Worm (Caenorhabditis elegans) whole organism, L4 larva: ENCODE data around the gene nas-15.

ENCODE experiments used
- F10B5.3 ChIP-seq: sonication (generic microtip); optimal IDR thresholded peaks from 2 replicates; lab custom pipeline; 2016; ENCODE audit warnings: mild to moderate bottlenecking, missing genetic modification characterization, missing compliant biosample characterization
- F49E8.2 ChIP-seq: sonication (generic microtip); optimal IDR thresholded peaks from 2 replicates; lab custom pipeline; 2016; ENCODE audit warnings: missing compliant biosample characterization, mild to moderate bottlenecking, missing genetic modification characterization, borderline replicate concordance
- R02D3.7 ChIP-seq: fragments of 150-350 bp; sonication (generic microtip); optimal IDR thresholded peaks from 3 replicates; lab custom pipeline; 2014; ENCODE audit warnings: missing biosample characterization, missing genetic modification characterization
- Y5F2A.4 ChIP-seq: fragments of 200-800 bp; sonication (Bioruptor generic); optimal IDR thresholded peaks from 2 replicates; lab custom pipeline; 2018; ENCODE audit warnings: mild to moderate bottlenecking, missing genetic modification characterization, missing compliant biosample characterization
- ZK546.5 ChIP-seq, 2 experiments: sonication (generic microtip); optimal IDR thresholded peaks; 2 replicates each; lab custom pipeline; 2017; ENCODE audit warnings: missing biosample characterization in 2 of 2, missing genetic modification characterization in 2 of 2
- aha-1 ChIP-seq: fragments of 150-350 bp; peaks from one replicate; lab custom pipeline; 2014; ENCODE audit warnings: missing biosample characterization, missing genetic modification characterization
- arid-1 ChIP-seq: fragments of 200-800 bp; sonication (Bioruptor generic); conservative IDR thresholded peaks from 2 replicates; pipeline ENCODE4 v1.3.6; 2022; ENCODE audit warnings: missing genetic modification reagents, missing genetic modification characterization, missing compliant biosample characterization
- attf-4 ChIP-seq: sonication (generic microtip); optimal IDR thresholded peaks from 3 replicates; lab custom pipeline; 2017; ENCODE audit warnings: missing biosample characterization, missing genetic modification characterization
- ceh-28 ChIP-seq: fragments of 150-350 bp; optimal IDR thresholded peaks from 2 replicates; lab custom pipeline; 2014; ENCODE audit warnings: missing biosample characterization, missing genetic modification reagents, missing genetic modification characterization
- ceh-32 ChIP-seq: sonication (generic microtip); optimal IDR thresholded peaks from 2 replicates; lab custom pipeline; 2016; ENCODE audit warnings: mild to moderate bottlenecking, missing genetic modification characterization, missing compliant biosample characterization; ENCODE audit not compliant: poor library complexity
- ces-1 ChIP-seq: fragments of 150-350 bp; sonication (generic microtip); optimal IDR thresholded peaks from 4 replicates; lab custom pipeline; 2014; ENCODE audit warnings: missing biosample characterization, missing genetic modification reagents, missing genetic modification characterization
- ctbp-1 ChIP-seq: fragments of 200-800 bp; sonication (Bioruptor generic); IDR thresholded peaks from 2 replicates; pipeline ENCODE4 v1.3.6; 2022; ENCODE audit warnings: missing genetic modification reagents, missing genetic modification characterization, missing compliant biosample characterization
- daf-12 ChIP-seq: fragments of 150-350 bp; optimal IDR thresholded peaks from 2 replicates; lab custom pipeline; 2014; ENCODE audit warnings: missing biosample characterization, missing genetic modification reagents, missing genetic modification characterization
- daf-19 ChIP-seq: fragments of 200-800 bp; sonication (Bioruptor generic); conservative IDR thresholded peaks from 2 replicates; pipeline ENCODE4 v1.3.6; 2022; ENCODE audit warnings: missing genetic modification characterization, missing compliant biosample characterization
- daf-8 ChIP-seq: fragments of 200-800 bp; sonication (Bioruptor generic); IDR thresholded peaks from 2 replicates; pipeline ENCODE4 v1.3.6; 2022; ENCODE audit warnings: missing genetic modification characterization, missing compliant biosample characterization
- dmd-8 ChIP-seq: fragments of 200-800 bp; sonication (Bioruptor generic); IDR thresholded peaks from 2 replicates; pipeline ENCODE4 v1.3.6; 2022; ENCODE audit warnings: missing genetic modification characterization, missing compliant biosample characterization
- dpl-1 ChIP-seq: fragments of 150-350 bp; optimal IDR thresholded peaks from 2 replicates; lab custom pipeline; 2014; ENCODE audit warnings: missing biosample characterization, missing genetic modification reagents, missing genetic modification characterization
- duxl-1 ChIP-seq: sonication (generic microtip); optimal IDR thresholded peaks from 2 replicates; lab custom pipeline; 2016; ENCODE audit warnings: mild to moderate bottlenecking, missing genetic modification characterization, moderate library complexity, missing compliant biosample characterization; ENCODE audit not compliant: poor library complexity
- fkh-10 ChIP-seq: fragments of 150-350 bp; optimal IDR thresholded peaks from 2 replicates; lab custom pipeline; 2014; ENCODE audit warnings: missing biosample characterization, missing genetic modification reagents, missing genetic modification characterization
- fos-1 ChIP-seq: fragments of 150-350 bp; optimal IDR thresholded peaks from 2 replicates; lab custom pipeline; 2014; ENCODE audit warnings: missing biosample characterization, missing genetic modification characterization
- hlh-11 ChIP-seq: fragments of 200-800 bp; sonication (Bioruptor generic); optimal IDR thresholded peaks from 2 replicates; lab custom pipeline; 2018; ENCODE audit warnings: mild to moderate bottlenecking, missing genetic modification characterization, missing compliant biosample characterization
- jun-1 ChIP-seq: fragments of 150-350 bp; optimal IDR thresholded peaks from 2 replicates; lab custom pipeline; 2014; ENCODE audit warnings: missing biosample characterization, missing genetic modification reagents, missing genetic modification characterization
- lim-7 ChIP-seq: fragments of 200-800 bp; sonication (Bioruptor generic); IDR thresholded peaks from 2 replicates; pipeline ENCODE4 v1.3.6; 2022; ENCODE audit warnings: missing genetic modification characterization, missing compliant biosample characterization
- lin-13 ChIP-seq: fragments of 150-350 bp; optimal IDR thresholded peaks from 2 replicates; lab custom pipeline; 2014; ENCODE audit warnings: missing biosample characterization, missing genetic modification reagents, missing genetic modification characterization
- lin-15B ChIP-seq: fragments of 150-350 bp; sonication (generic microtip); optimal IDR thresholded peaks from 3 replicates; lab custom pipeline; 2014; ENCODE audit warnings: missing biosample characterization, missing genetic modification characterization
- lin-29 ChIP-seq: fragments of 200-800 bp; sonication (Bioruptor generic); IDR thresholded peaks from 2 replicates; pipeline ENCODE4 v1.3.6; 2022; ENCODE audit warnings: missing genetic modification reagents, missing genetic modification characterization, missing compliant biosample characterization
- madf-5 ChIP-seq, 2 experiments: fragments of 200-800 bp; sonication (Bioruptor generic); IDR thresholded peaks; 2 replicates each; pipeline ENCODE4 v1.3.6; 2022; ENCODE audit warnings: missing compliant biosample characterization in 2 of 2, missing genetic modification characterization in 2 of 2
- mdl-1 ChIP-seq, 2 experiments: fragments of 150-350 bp in 1 of 2; sonication (generic microtip) in 1 of 2; optimal IDR thresholded peaks; 2 replicates each; lab custom pipeline; 2014 to 2017; ENCODE audit warnings: missing biosample characterization in 2 of 2, missing genetic modification characterization in 2 of 2
- mdt-29 ChIP-seq: fragments of 200-800 bp; sonication (Bioruptor generic); IDR thresholded peaks from 2 replicates; pipeline ENCODE4 v1.3.6; 2022; ENCODE audit warnings: missing genetic modification reagents, missing genetic modification characterization, missing compliant biosample characterization
- mxl-3 ChIP-seq: fragments of 200-800 bp; sonication (Bioruptor generic); optimal IDR thresholded peaks from 2 replicates; lab custom pipeline; 2018; ENCODE audit warnings: mild to moderate bottlenecking, missing genetic modification characterization, missing compliant biosample characterization
- nhr-10 ChIP-seq: fragments of 150-350 bp; optimal IDR thresholded peaks from 2 replicates; lab custom pipeline; 2014; ENCODE audit warnings: missing biosample characterization, missing genetic modification characterization
- nhr-102 ChIP-seq: sonication (generic microtip); optimal IDR thresholded peaks from 2 replicates; lab custom pipeline; 2016; ENCODE audit warnings: mild to moderate bottlenecking, missing genetic modification characterization, moderate library complexity, missing compliant biosample characterization
- nhr-111 ChIP-seq: fragments of 200-800 bp; sonication (Bioruptor generic); optimal IDR thresholded peaks from 2 replicates; lab custom pipeline; 2018; ENCODE audit warnings: mild to moderate bottlenecking, missing genetic modification characterization, missing compliant biosample characterization
- nhr-237 ChIP-seq: sonication (generic microtip); optimal IDR thresholded peaks from 2 replicates; lab custom pipeline; 2017; ENCODE audit warnings: missing biosample characterization, missing genetic modification characterization
- nhr-25 ChIP-seq: sonication (generic microtip); optimal IDR thresholded peaks from 2 replicates; lab custom pipeline; 2017; ENCODE audit warnings: missing genetic modification characterization, mild to moderate bottlenecking, missing compliant biosample characterization, antibody characterized with exemption, moderate library complexity, borderline replicate concordance; ENCODE audit not compliant: insufficient read depth
- nhr-41 ChIP-seq: fragments of 200-800 bp; sonication (Bioruptor generic); IDR thresholded peaks from 2 replicates; pipeline ENCODE4 v1.3.6; 2022; ENCODE audit warnings: missing genetic modification reagents, missing genetic modification characterization, missing compliant biosample characterization
- nhr-48 ChIP-seq: sonication (generic microtip); optimal IDR thresholded peaks from 2 replicates; lab custom pipeline; 2016; ENCODE audit warnings: mild to moderate bottlenecking, missing genetic modification characterization, missing compliant biosample characterization
- nhr-6 ChIP-seq: fragments of 150-350 bp; optimal IDR thresholded peaks from 2 replicates; lab custom pipeline; 2014; ENCODE audit warnings: missing biosample characterization, missing genetic modification characterization
- nhr-76 ChIP-seq: fragments of 150-350 bp; optimal IDR thresholded peaks from 2 replicates; lab custom pipeline; 2014; ENCODE audit warnings: missing biosample characterization, missing genetic modification characterization
- nhr-77 ChIP-seq: fragments of 150-350 bp; optimal IDR thresholded peaks from 2 replicates; lab custom pipeline; 2014; ENCODE audit warnings: missing biosample characterization, missing genetic modification characterization
- saeg-2 ChIP-seq: fragments of 200-800 bp; sonication (Bioruptor generic); IDR thresholded peaks from 2 replicates; pipeline ENCODE4 v1.3.6; 2022; ENCODE audit warnings: missing genetic modification reagents, missing genetic modification characterization, missing compliant biosample characterization
- set-16 ChIP-seq: fragments of 200-800 bp; sonication (Bioruptor generic); IDR thresholded peaks from 2 replicates; pipeline ENCODE4 v1.3.6; 2022; ENCODE audit warnings: missing genetic modification reagents, missing genetic modification characterization, missing compliant biosample characterization
- snpc-4 ChIP-seq: fragments of 150-350 bp; optimal IDR thresholded peaks from 2 replicates; lab custom pipeline; 2014; ENCODE audit warnings: missing biosample characterization, missing genetic modification characterization
- spr-1 ChIP-seq: sonication (generic microtip); optimal IDR thresholded peaks from 2 replicates; lab custom pipeline; 2016; ENCODE audit warnings: mild to moderate bottlenecking, missing genetic modification characterization, missing compliant biosample characterization
- spr-3 ChIP-seq: fragments of 200-800 bp; sonication (Bioruptor generic); optimal IDR thresholded peaks from 2 replicates; lab custom pipeline; 2018; ENCODE audit warnings: mild to moderate bottlenecking, missing genetic modification characterization, missing compliant biosample characterization
- unc-130 ChIP-seq: sonication (generic microtip); optimal IDR thresholded peaks from 2 replicates; lab custom pipeline; 2016; ENCODE audit warnings: missing genetic modification reagents, missing genetic modification characterization, missing compliant biosample characterization
- unc-39 ChIP-seq: sonication (generic microtip); optimal IDR thresholded peaks from 2 replicates; lab custom pipeline; 2017; ENCODE audit warnings: missing biosample characterization, missing genetic modification characterization
- vab-7 ChIP-seq: fragments of 200-800 bp; sonication (Bioruptor generic); IDR thresholded peaks from 2 replicates; pipeline ENCODE4 v1.3.6; 2022; ENCODE audit warnings: missing genetic modification reagents, missing genetic modification characterization, missing compliant biosample characterization
- zfp-2 ChIP-seq: sonication (generic microtip); optimal IDR thresholded peaks from 2 replicates; lab custom pipeline; 2016; ENCODE audit warnings: mild to moderate bottlenecking, missing genetic modification characterization, missing compliant biosample characterization
- zfp-3 ChIP-seq: fragments of 200-800 bp; sonication (Bioruptor generic); conservative IDR thresholded peaks from 2 replicates; pipeline ENCODE4 v1.3.6; 2022; ENCODE audit warnings: missing genetic modification reagents, missing genetic modification characterization, missing compliant biosample characterization
- zip-11 ChIP-seq: fragments of 200-800 bp; sonication (Bioruptor generic); IDR thresholded peaks from 2 replicates; pipeline ENCODE4 v1.3.6; 2022; ENCODE audit warnings: missing genetic modification characterization, missing compliant biosample characterization
- ztf-11 ChIP-seq: fragments of 150-350 bp; optimal IDR thresholded peaks from 2 replicates; lab custom pipeline; 2014; ENCODE audit warnings: missing biosample characterization, missing genetic modification characterization
- ztf-7 ChIP-seq: fragments of 150-350 bp; optimal IDR thresholded peaks from 2 replicates; lab custom pipeline; 2014; ENCODE audit warnings: missing biosample characterization, missing genetic modification characterization

Gene nas-15

DNA sequence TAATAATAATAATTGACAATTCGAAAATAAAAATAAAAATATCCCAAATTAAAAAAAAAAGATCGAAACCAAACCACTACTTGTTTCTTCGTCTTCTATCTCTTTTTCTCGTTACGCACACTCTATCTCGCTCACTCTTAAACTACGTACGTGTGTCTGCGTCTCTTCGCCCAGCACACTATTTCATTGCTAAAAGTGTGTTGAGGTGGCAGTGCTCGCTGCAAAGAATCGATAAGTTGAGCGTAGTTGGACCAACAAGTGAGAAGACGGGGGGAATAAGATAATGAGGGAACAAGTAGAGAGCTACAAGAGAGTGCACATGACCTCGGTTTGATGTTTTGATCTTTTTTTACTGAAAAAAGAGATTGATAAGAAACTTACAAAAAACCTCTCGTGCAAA is 48.4 kb downstream of the nas-15 start (continued):
- TF ChIP-seq zfp-3 (GFP tag; lab: Robert Waterston, UW) (no peak), ctbp-1 (GFP tag; lab: Robert Waterston, UW) (0 out of 2 replicates have a peak, but pooled peaks have one; percentile 13), mdt-29 (GFP tag; lab: Robert Waterston, UW) (no peak), daf-12 (tag; lab: Kevin White, UChicago) (no peak), unc-130 (GFP tag; lab: Kevin White, UChicago) (no peak), hlh-11 (tag; lab: Kevin White, UChicago) (peak; percentile 27), lim-7 (GFP tag; lab: Robert Waterston, UW) (no peak), attf-4 (no peak), ceh-28 (tag; lab: Kevin White, UChicago) (peak; percentile 41), nhr-10 (tag; lab: Kevin White, UChicago) (no peak), lin-29 (GFP tag; lab: Robert Waterston, UW) (no peak), F10B5.3 (no peak), aha-1 (no peak), zfp-2 (tag; lab: Kevin White, UChicago) (no peak), nhr-77 (no peak), nhr-48 (peak; percentile 16), ztf-7 (tag; lab: Kevin White, UChicago) (no peak), fos-1 (tag; lab: Kevin White, UChicago) (no peak), arid-1 (GFP tag; lab: Robert Waterston, UW) (no peak), Y5F2A.4 (no peak), nhr-25 (tag; lab: Kevin White, UChicago) (no peak), ces-1 (GFP tag; lab: Kevin White, UChicago) (no peak), ZK546.5 (tag; optimal IDR thresholded peaks at IDR 0.05; lab: Kevin White, UChicago) (no peak), nhr-102 (tag; lab: Kevin White, UChicago) (no peak), set-16 (GFP tag; lab: Robert Waterston, UW) (no peak), spr-1 (tag; lab: Kevin White, UChicago) (no peak), nhr-76 (tag; lab: Kevin White, UChicago) (no peak), mdl-1 (tag; optimal IDR thresholded peaks at IDR 0.05; lab: Kevin White, UChicago) (peak in 1 of 2 experiments; percentile 31), nhr-41 (GFP tag; lab: Robert Waterston, UW) (no peak), daf-19 (GFP tag; lab: Robert Waterston, UW) (no peak), madf-5 (GFP tag; IDR thresholded peaks at IDR 0.05; lab: Robert Waterston, UW) (no peak), dmd-8 (no peak), ztf-11 (tag; lab: Kevin White, UChicago) (no peak), zip-11 (no peak), unc-39 (tag; lab: Kevin White, UChicago) (no peak), jun-1 (tag; lab: Kevin White, UChicago) (no peak), nhr-111 (GFP tag; lab: Kevin White, UChicago) (no peak), R02D3.7 (no peak), lin-13 (GFP tag; lab: Kevin White, UChicago) (no peak), mxl-3 (no peak), dpl-1 (GFP tag; lab: Kevin White, UChicago) (no peak), nhr-6 (tag; lab: Kevin White, UChicago) (no peak), daf-8 (no peak), F49E8.2 (tag; lab: Kevin White, UChicago) (no peak), ceh-32 (tag; lab: Kevin White, UChicago) (no peak), nhr-237 (tag; lab: Kevin White, UChicago) (no peak), fkh-10 (no peak), spr-3 (GFP tag; lab: Kevin White, UChicago) (no peak), saeg-2 (no peak), snpc-4 (no peak), vab-7 (no peak), duxl-1 (no peak), lin-15B (tag; lab: Kevin White, UChicago) (no peak)
